Worm (Caenorhabditis elegans): ENCODE data around the gene F48G7.13.

DNA sequence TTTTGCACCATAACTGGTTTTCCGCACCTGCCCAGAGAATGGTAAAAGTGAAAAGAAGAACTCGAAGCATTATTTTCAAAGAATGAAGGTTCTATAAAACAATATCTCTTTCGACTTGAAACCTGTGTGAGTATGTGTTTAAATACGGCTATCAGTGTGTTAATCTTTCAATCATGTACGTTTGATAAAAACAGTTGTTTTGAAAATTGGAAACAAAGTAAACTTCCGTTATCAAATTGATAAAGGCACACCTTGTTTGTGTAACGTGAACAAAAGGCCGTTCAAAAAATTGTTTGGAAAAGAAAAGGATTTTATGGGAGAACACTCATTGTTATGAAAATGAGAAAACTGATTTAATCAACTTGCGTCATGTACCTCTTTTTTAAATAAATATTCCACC lies 10.9 kb downstream of the F48G7.13 start, which contains the start of gene F48G7.7:
- TF ChIP-seq nhr-77 (tag; optimal IDR thresholded peaks at IDR 0.05) (no peak), ama-1 (optimal IDR thresholded peaks at IDR 0.05) (no peak), fkh-10 (GFP tag; optimal IDR thresholded peaks at IDR 0.05) (no peak), tbx-2 (tag; optimal IDR thresholded peaks at IDR 0.05) (no peak), mef-2 (tag; optimal IDR thresholded peaks at IDR 0.05) (no peak), alr-1 (tag; optimal IDR thresholded peaks at IDR 0.05; ENCODE audit: borderline replicate concordance) (no peak), nhr-12 (tag; optimal IDR thresholded peaks at IDR 0.05) (no peak), nhr-47 (tag; optimal IDR thresholded peaks at IDR 0.05) (no peak), aly-2 (tag; optimal IDR thresholded peaks at IDR 0.05) (no peak)
